Worm (Caenorhabditis elegans) whole organism, young adult: ENCODE measurements around the gene ZK1251.3.

Source experiments
- B0019.2 ChIP-seq: fragments of 200-800 bp; sonication (Bioruptor generic); conservative IDR thresholded peaks from 2 replicates; pipeline ENCODE4 v1.3.6; 2022; ENCODE audit warnings: missing genetic modification reagents, missing genetic modification characterization, missing compliant biosample characterization
- B0336.3 ChIP-seq: fragments of 200-800 bp; sonication (Bioruptor generic); IDR thresholded peaks from 2 replicates; pipeline ENCODE4 v1.3.6; 2022; ENCODE audit warnings: missing genetic modification characterization, missing compliant biosample characterization
- C06A6.2 ChIP-seq: fragments of 200-800 bp; sonication (Bioruptor generic); conservative IDR thresholded peaks from 2 replicates; pipeline ENCODE4 v1.3.6; 2022; ENCODE audit warnings: missing genetic modification characterization, missing compliant biosample characterization
- D2030.7 ChIP-seq: fragments of 200-800 bp; sonication (Bioruptor generic); IDR thresholded peaks from 2 replicates; pipeline ENCODE4 v1.3.6; 2022; ENCODE audit warnings: missing genetic modification reagents, missing genetic modification characterization, missing compliant biosample characterization
- F10E7.11 ChIP-seq: sonication (generic microtip); optimal IDR thresholded peaks from 2 replicates; lab custom pipeline; 2017; ENCODE audit warnings: mild to moderate bottlenecking, missing genetic modification characterization, moderate library complexity, missing compliant biosample characterization
- F55B11.4 ChIP-seq: sonication (generic microtip); optimal IDR thresholded peaks from 2 replicates; lab custom pipeline; 2016; ENCODE audit warnings: missing compliant biosample characterization, missing genetic modification characterization, borderline replicate concordance; ENCODE audit not compliant: insufficient read depth
- F57C9.4 ChIP-seq: sonication (generic microtip); optimal IDR thresholded peaks from 2 replicates; lab custom pipeline; 2017; ENCODE audit warnings: mild to moderate bottlenecking, missing genetic modification characterization, missing compliant biosample characterization
- T26A5.8 ChIP-seq: sonication (generic microtip); optimal IDR thresholded peaks from 2 replicates; lab custom pipeline; 2016; ENCODE audit warnings: missing genetic modification characterization, missing compliant biosample characterization
- Y95B8A.8 ChIP-seq: fragments of 200-800 bp; sonication (Bioruptor generic); IDR thresholded peaks from 2 replicates; pipeline ENCODE4 v1.3.6; 2022; ENCODE audit warnings: missing genetic modification reagents, missing genetic modification characterization, missing compliant biosample characterization
- ama-1 ChIP-seq, 3 experiments: fragments of 150-350 bp in 1 of 3; sonication (generic microtip) in 2 of 3; optimal IDR thresholded peaks; 2 replicates each; lab custom pipeline; 2014 to 2018; ENCODE audit warnings: missing biosample characterization in 2 of 3, missing genetic modification characterization in 2 of 3, missing genetic modification reagents in 2 of 3
- athp-1 ChIP-seq: sonication (generic microtip); optimal IDR thresholded peaks from 2 replicates; lab custom pipeline; 2017; ENCODE audit warnings: mild to moderate bottlenecking, missing genetic modification characterization, missing compliant biosample characterization
- bed-1 ChIP-seq: fragments of 200-800 bp; sonication (Bioruptor generic); IDR thresholded peaks from 2 replicates; pipeline ENCODE4 v1.3.6; 2022; ENCODE audit warnings: missing genetic modification reagents, missing genetic modification characterization, missing compliant biosample characterization
- ccch-3 ChIP-seq: fragments of 200-800 bp; sonication (Bioruptor generic); optimal IDR thresholded peaks from 2 replicates; lab custom pipeline; 2018; ENCODE audit warnings: mild to moderate bottlenecking, missing genetic modification characterization, missing compliant biosample characterization
- cebp-1 ChIP-seq, 2 experiments: fragments of 200-800 bp in 1 of 2; sonication (Bioruptor generic) in 1 of 2; sonication (generic microtip) in 1 of 2; IDR thresholded peaks in 1 of 2; optimal IDR thresholded peaks in 1 of 2; 2 replicates each; pipeline versions ENCODE4 v1.3.6 to Lab custom; 2017 to 2022; ENCODE audit warnings: missing compliant biosample characterization in 2 of 2, missing genetic modification characterization in 2 of 2, mild to moderate bottlenecking in 1 of 2, missing genetic modification reagents in 1 of 2, moderate library complexity in 1 of 2
- cebp-2 ChIP-seq: fragments of 200-800 bp; sonication (Bioruptor generic); IDR thresholded peaks from 2 replicates; pipeline ENCODE4 v1.3.6; 2022; ENCODE audit warnings: missing genetic modification characterization, missing compliant biosample characterization
- ceh-79 ChIP-seq: sonication (generic microtip); optimal IDR thresholded peaks from 2 replicates; lab custom pipeline; 2017; ENCODE audit warnings: mild to moderate bottlenecking, missing genetic modification characterization, missing compliant biosample characterization
- dox-1 ChIP-seq: fragments of 200-800 bp; sonication (Bioruptor generic); IDR thresholded peaks from 2 replicates; pipeline ENCODE4 v1.3.6; 2022; ENCODE audit warnings: missing genetic modification reagents, missing genetic modification characterization, missing compliant biosample characterization
- dpff-1 ChIP-seq: sonication (generic microtip); optimal IDR thresholded peaks from 2 replicates; lab custom pipeline; 2017; ENCODE audit warnings: mild to moderate bottlenecking, missing genetic modification characterization, missing compliant biosample characterization
- efl-1 ChIP-seq: fragments of 150-350 bp; optimal IDR thresholded peaks from 2 replicates; lab custom pipeline; 2014; ENCODE audit warnings: missing biosample characterization, missing genetic modification reagents, missing genetic modification characterization
- egl-18 ChIP-seq: fragments of 200-800 bp; sonication (Bioruptor generic); IDR thresholded peaks from 2 replicates; pipeline ENCODE4 v1.3.6; 2022; ENCODE audit warnings: missing genetic modification reagents, missing genetic modification characterization, missing compliant biosample characterization
- egl-44 ChIP-seq: fragments of 200-800 bp; sonication (Bioruptor generic); IDR thresholded peaks from 2 replicates; pipeline ENCODE4 v1.3.6; 2022; ENCODE audit warnings: missing genetic modification reagents, missing genetic modification characterization, missing compliant biosample characterization
- ekl-4 ChIP-seq: fragments of 200-800 bp; sonication (Bioruptor generic); IDR thresholded peaks from 2 replicates; pipeline ENCODE4 v1.3.6; 2022; ENCODE audit warnings: missing genetic modification reagents, missing genetic modification characterization, missing compliant biosample characterization
- lin-26 ChIP-seq: fragments of 200-800 bp; sonication (Bioruptor generic); IDR thresholded peaks from 2 replicates; pipeline ENCODE4 v1.3.6; 2022; ENCODE audit warnings: missing genetic modification reagents, missing genetic modification characterization, missing compliant biosample characterization
- lin-35 ChIP-seq, 3 experiments: fragments of 150-350 bp in 2 of 3; sonication (generic microtip) in 1 of 3; optimal IDR thresholded peaks; 2 replicates each; lab custom pipeline; 2014 to 2018; ENCODE audit warnings: missing biosample characterization in 3 of 3, missing genetic modification characterization in 3 of 3, missing genetic modification reagents in 3 of 3
- lin-40 ChIP-seq: sonication (generic microtip); optimal IDR thresholded peaks from 2 replicates; lab custom pipeline; 2016; ENCODE audit warnings: missing genetic modification characterization, mild to moderate bottlenecking, missing compliant biosample characterization, missing genotype, missing genetic modification reagents
- lin-54 ChIP-seq: fragments of 200-800 bp; sonication (Bioruptor generic); optimal IDR thresholded peaks from 2 replicates; lab custom pipeline; 2018; ENCODE audit warnings: mild to moderate bottlenecking, missing genetic modification characterization, missing compliant biosample characterization
- madf-10 ChIP-seq: sonication (generic microtip); optimal IDR thresholded peaks from 2 replicates; lab custom pipeline; 2016; ENCODE audit warnings: mild to moderate bottlenecking, missing genetic modification characterization, missing compliant biosample characterization
- madf-3 ChIP-seq: fragments of 200-800 bp; sonication (Bioruptor generic); IDR thresholded peaks from 2 replicates; pipeline ENCODE4 v1.3.6; 2022; ENCODE audit warnings: missing genetic modification reagents, missing genetic modification characterization, missing compliant biosample characterization
- madf-6 ChIP-seq: fragments of 200-800 bp; sonication (Bioruptor generic); IDR thresholded peaks from 2 replicates; pipeline ENCODE4 v1.3.6; 2022; ENCODE audit warnings: missing genetic modification reagents, missing genetic modification characterization, missing compliant biosample characterization
- madf-8 ChIP-seq: fragments of 200-800 bp; sonication (Bioruptor generic); conservative IDR thresholded peaks from 2 replicates; pipeline ENCODE4 v1.3.6; 2022; ENCODE audit warnings: missing genetic modification reagents, missing genetic modification characterization, missing compliant biosample characterization
- mel-28 ChIP-seq: sonication (generic microtip); optimal IDR thresholded peaks from 2 replicates; lab custom pipeline; 2016; ENCODE audit warnings: borderline replicate concordance, mild to moderate bottlenecking, missing genetic modification characterization, missing compliant biosample characterization
- nfya-2 ChIP-seq: fragments of 200-800 bp; sonication (Bioruptor generic); IDR thresholded peaks from 2 replicates; pipeline ENCODE4 v1.3.6; 2022; ENCODE audit warnings: missing genetic modification reagents, missing genetic modification characterization, missing compliant biosample characterization
- nfyb-1 ChIP-seq: fragments of 200-800 bp; sonication (Bioruptor generic); IDR thresholded peaks from 2 replicates; pipeline ENCODE4 v1.3.6; 2022; ENCODE audit warnings: missing genetic modification reagents, missing genetic modification characterization, missing compliant biosample characterization
- nhr-120 ChIP-seq: fragments of 200-800 bp; sonication (Bioruptor generic); IDR thresholded peaks from 2 replicates; pipeline ENCODE4 v1.3.6; 2022; ENCODE audit warnings: missing genetic modification characterization, missing compliant biosample characterization
- nhr-27 ChIP-seq: fragments of 200-800 bp; sonication (Bioruptor generic); optimal IDR thresholded peaks from 2 replicates; lab custom pipeline; 2018; ENCODE audit warnings: mild to moderate bottlenecking, missing genetic modification characterization, moderate library complexity, missing compliant biosample characterization
- nhr-80 ChIP-seq: sonication (generic microtip); optimal IDR thresholded peaks from 2 replicates; lab custom pipeline; 2016; ENCODE audit warnings: missing genetic modification characterization, missing compliant biosample characterization
- nhr-90 ChIP-seq: sonication (generic microtip); optimal IDR thresholded peaks from 2 replicates; lab custom pipeline; 2016; ENCODE audit warnings: missing genotype, mild to moderate bottlenecking, missing genetic modification characterization, missing compliant biosample characterization
- pha-4 ChIP-seq: fragments of 150-350 bp; sonication (generic microtip); optimal IDR thresholded peaks from 2 replicates; lab custom pipeline; 2014; ENCODE audit warnings: missing biosample characterization, missing genetic modification reagents, missing genetic modification characterization
- rec-8 ChIP-seq, 2 experiments: sonication (generic microtip); optimal IDR thresholded peaks; 2 replicates each; lab custom pipeline; 2016; ENCODE audit warnings: mild to moderate bottlenecking in 2 of 2, missing genetic modification characterization in 2 of 2, missing genetic modification reagents in 2 of 2, missing genotype in 2 of 2, missing biosample characterization in 1 of 2, missing compliant biosample characterization in 1 of 2, moderate library complexity in 1 of 2
- sdz-38 ChIP-seq: sonication (generic microtip); optimal IDR thresholded peaks from 2 replicates; lab custom pipeline; 2016; ENCODE audit warnings: missing genotype, missing genetic modification characterization, missing compliant biosample characterization
- snpc-3.4 ChIP-seq: sonication (generic microtip); optimal IDR thresholded peaks from 2 replicates; lab custom pipeline; 2017; ENCODE audit warnings: missing genetic modification characterization, mild to moderate bottlenecking, missing compliant biosample characterization, antibody characterized with exemption, moderate library complexity, missing genotype, missing genetic modification reagents
- somi-1 ChIP-seq: fragments of 200-800 bp; sonication (Bioruptor generic); optimal IDR thresholded peaks from 2 replicates; lab custom pipeline; 2018; ENCODE audit warnings: mild to moderate bottlenecking, missing genetic modification characterization, missing compliant biosample characterization
- sptf-2 ChIP-seq: fragments of 200-800 bp; sonication (Bioruptor generic); optimal IDR thresholded peaks from 2 replicates; lab custom pipeline; 2018; ENCODE audit warnings: mild to moderate bottlenecking, missing genetic modification characterization, missing compliant biosample characterization
- tlf-1 ChIP-seq: fragments of 200-800 bp; sonication (Bioruptor generic); optimal IDR thresholded peaks from 2 replicates; lab custom pipeline; 2018; ENCODE audit warnings: mild to moderate bottlenecking, missing genetic modification characterization, missing compliant biosample characterization
- unc-130 ChIP-seq: sonication (generic microtip); optimal IDR thresholded peaks from 2 replicates; lab custom pipeline; 2016; ENCODE audit warnings: missing genetic modification reagents, missing genetic modification characterization, missing compliant biosample characterization
- unc-62 ChIP-seq: fragments of 150-350 bp; optimal IDR thresholded peaks from 2 replicates; lab custom pipeline; 2014; ENCODE audit warnings: missing biosample characterization, missing genetic modification reagents, missing genetic modification characterization
- zim-3 ChIP-seq: sonication (generic microtip); optimal IDR thresholded peaks from 2 replicates; lab custom pipeline; 2017; ENCODE audit warnings: mild to moderate bottlenecking, missing genetic modification characterization, moderate library complexity, missing compliant biosample characterization
- ztf-22 ChIP-seq: fragments of 200-800 bp; sonication (Bioruptor generic); optimal IDR thresholded peaks from 2 replicates; lab custom pipeline; 2018; ENCODE audit warnings: mild to moderate bottlenecking, missing genetic modification characterization, moderate library complexity, missing compliant biosample characterization
- ztf-26 ChIP-seq: sonication (generic microtip); optimal IDR thresholded peaks from 2 replicates; lab custom pipeline; 2017; ENCODE audit warnings: missing genetic modification characterization, missing compliant biosample characterization

The ZK1251.3 gene

ce11 chrIV:9718396-9718795 lies 34.9 kb downstream of the ZK1251.3 start (continued):
- TF ChIP-seq ztf-22 (GFP tag; lab: Kevin White, UChicago) (no peak), nfya-2 (GFP tag; lab: Robert Waterston, UW) (no peak), ztf-26 (tag; lab: Kevin White, UChicago) (no peak), cebp-2 (GFP tag; lab: Robert Waterston, UW) (no peak), rec-8 (tag; optimal IDR thresholded peaks at IDR 0.05; lab: Kevin White, UChicago) (no peak), tlf-1 (GFP tag; lab: Kevin White, UChicago) (no peak), egl-18 (GFP tag; lab: Robert Waterston, UW) (no peak), F55B11.4 (tag; lab: Kevin White, UChicago) (no peak), dox-1 (no peak), sdz-38 (tag; lab: Kevin White, UChicago) (no peak), Y95B8A.8 (GFP tag; lab: Robert Waterston, UW) (no peak), mel-28 (tag; lab: Kevin White, UChicago) (no peak), snpc-3.4 (tag; lab: Kevin White, UChicago) (no peak), madf-3 (no peak), bed-1 (GFP tag; lab: Robert Waterston, UW) (no peak), nfyb-1 (GFP tag; lab: Robert Waterston, UW) (0 out of 2 replicates have a peak, but pooled peaks have one; percentile 36), dpff-1 (tag; lab: Kevin White, UChicago) (no peak), C06A6.2 (no peak), nhr-90 (tag; lab: Kevin White, UChicago) (no peak), ceh-79 (tag; lab: Kevin White, UChicago) (no peak), somi-1 (GFP tag; lab: Kevin White, UChicago) (peak; percentile 17), F57C9.4 (tag; lab: Kevin White, UChicago) (no peak), lin-26 (GFP tag; lab: Robert Waterston, UW) (no peak), unc-130 (GFP tag; lab: Kevin White, UChicago) (no peak), D2030.7 (GFP tag; lab: Robert Waterston, UW) (no peak), B0019.2 (GFP tag; lab: Robert Waterston, UW) (no peak), lin-35 (GFP tag; optimal IDR thresholded peaks at IDR 0.05; lab: Kevin White, UChicago) (peak in 1 of 3 experiments; percentile 49), efl-1 (GFP tag; lab: Kevin White, UChicago) (no peak), nhr-27 (no peak), madf-8 (GFP tag; lab: Robert Waterston, UW) (no peak), ekl-4 (no peak), B0336.3 (no peak), zim-3 (tag; lab: Kevin White, UChicago) (no peak), athp-1 (tag; lab: Kevin White, UChicago) (no peak), ccch-3 (GFP tag; lab: Kevin White, UChicago) (no peak), madf-10 (tag; lab: Kevin White, UChicago) (peak; percentile 97), lin-40 (tag; lab: Kevin White, UChicago) (peak; percentile 76), nhr-80 (tag; lab: Kevin White, UChicago) (peak; percentile 94), pha-4 (tag; lab: Kevin White, UChicago) (no peak), madf-6 (GFP tag; lab: Robert Waterston, UW) (no peak), sptf-2 (no peak), F10E7.11 (tag; lab: Kevin White, UChicago) (no peak), cebp-1 (GFP tag; IDR thresholded peaks at IDR 0.05; lab: Robert Waterston, UW) (no peak), cebp-1 (tag; optimal IDR thresholded peaks at IDR 0.05; lab: Kevin White, UChicago) (no peak), unc-62 (GFP tag; lab: Kevin White, UChicago) (no peak), nhr-120 (GFP tag; lab: Robert Waterston, UW) (no peak), lin-54 (GFP tag; lab: Kevin White, UChicago) (no peak), egl-44 (no peak), ama-1 (optimal IDR thresholded peaks at IDR 0.05; lab: Kevin White, UChicago) (no peak), ama-1 (GFP tag; optimal IDR thresholded peaks at IDR 0.05; lab: Kevin White, UChicago) (no peak), T26A5.8 (no peak)
